Worm (Caenorhabditis elegans) whole organism, L2 larva: Measurements from ENCODE around the gene gtf-2H2C.

Experiments
- C34F6.9 ChIP-seq: fragments of 150-350 bp; optimal IDR thresholded peaks from 2 replicates; lab custom pipeline; 2014; ENCODE audit warnings: missing biosample characterization, missing genetic modification characterization
- F13H6.1 ChIP-seq: sonication (generic microtip); optimal IDR thresholded peaks from 2 replicates; lab custom pipeline; 2016; ENCODE audit warnings: missing genetic modification characterization, missing compliant biosample characterization
- R02D3.7 ChIP-seq: fragments of 150-350 bp; optimal IDR thresholded peaks from 2 replicates; lab custom pipeline; 2014; ENCODE audit warnings: missing biosample characterization, missing genetic modification characterization
- ZK546.5 ChIP-seq: sonication (generic microtip); optimal IDR thresholded peaks from 2 replicates; lab custom pipeline; 2017; ENCODE audit warnings: missing biosample characterization, missing genetic modification characterization
- alr-1 ChIP-seq: fragments of 150-350 bp; optimal IDR thresholded peaks from 2 replicates; lab custom pipeline; 2014; ENCODE audit warnings: missing biosample characterization, missing genetic modification characterization
- aly-2 ChIP-seq: fragments of 150-350 bp; optimal IDR thresholded peaks from 2 replicates; lab custom pipeline; 2014; ENCODE audit warnings: missing biosample characterization, missing genetic modification characterization
- ama-1 ChIP-seq: fragments of 150-350 bp; optimal IDR thresholded peaks from 2 replicates; lab custom pipeline; 2018; ENCODE audit warnings: inconsistent platforms
- blmp-1 ChIP-seq: sonication (generic microtip); optimal IDR thresholded peaks from 2 replicates; lab custom pipeline; 2017; ENCODE audit warnings: missing genetic modification characterization, mild to moderate bottlenecking, missing compliant biosample characterization, antibody characterized with exemption, moderate library complexity; ENCODE audit not compliant: insufficient read depth
- ceh-16 ChIP-seq: fragments of 150-350 bp; optimal IDR thresholded peaks from 2 replicates; lab custom pipeline; 2014; ENCODE audit warnings: missing biosample characterization, missing genetic modification characterization
- ceh-82 ChIP-seq: fragments of 150-350 bp; optimal IDR thresholded peaks from 2 replicates; lab custom pipeline; 2014; ENCODE audit warnings: missing biosample characterization, missing genetic modification characterization
- crh-2 ChIP-seq: sonication (generic microtip); optimal IDR thresholded peaks from 2 replicates; lab custom pipeline; 2017; ENCODE audit warnings: missing biosample characterization, missing genetic modification characterization
- dmd-4 ChIP-seq: sonication (generic microtip); optimal IDR thresholded peaks from 2 replicates; lab custom pipeline; 2017; ENCODE audit warnings: missing biosample characterization, missing genetic modification characterization
- egl-27 ChIP-seq: sonication (generic microtip); optimal IDR thresholded peaks from 3 replicates; lab custom pipeline; 2017; ENCODE audit warnings: missing biosample characterization, missing genetic modification reagents, missing genetic modification characterization
- elt-1 ChIP-seq: fragments of 150-350 bp; optimal IDR thresholded peaks from 2 replicates; lab custom pipeline; 2014; ENCODE audit warnings: missing biosample characterization, missing genetic modification characterization
- elt-3 ChIP-seq: sonication (generic microtip); optimal IDR thresholded peaks from 2 replicates; lab custom pipeline; 2017; ENCODE audit warnings: missing biosample characterization, missing genetic modification characterization
- fos-1 ChIP-seq: fragments of 150-350 bp; optimal IDR thresholded peaks from 2 replicates; lab custom pipeline; 2014; ENCODE audit warnings: missing biosample characterization, missing genetic modification characterization
- gmeb-1 ChIP-seq: fragments of 150-350 bp; optimal IDR thresholded peaks from 2 replicates; lab custom pipeline; 2014; ENCODE audit warnings: missing biosample characterization, missing genetic modification characterization
- lin-11 ChIP-seq: fragments of 150-350 bp; sonication (generic microtip); optimal IDR thresholded peaks from 2 replicates; lab custom pipeline; 2014; ENCODE audit warnings: missing biosample characterization, missing genetic modification characterization, inconsistent platforms, mixed read lengths
- lin-39 ChIP-seq: fragments of 150-350 bp; optimal IDR thresholded peaks from 2 replicates; lab custom pipeline; 2014; ENCODE audit warnings: missing biosample characterization, missing genetic modification reagents, missing genetic modification characterization
- lsy-2 ChIP-seq, 2 experiments: fragments of 150-350 bp in 1 of 2; sonication (generic microtip) in 1 of 2; optimal IDR thresholded peaks; 2 replicates each; lab custom pipeline; 2014 to 2017; ENCODE audit warnings: missing biosample characterization in 2 of 2, missing genetic modification characterization in 2 of 2
- mab-5 ChIP-seq: fragments of 150-350 bp; optimal IDR thresholded peaks from 2 replicates; lab custom pipeline; 2014; ENCODE audit warnings: missing biosample characterization, missing genetic modification characterization
- mbf-1 ChIP-seq: sonication (generic microtip); optimal IDR thresholded peaks from 2 replicates; lab custom pipeline; 2017; ENCODE audit warnings: missing biosample characterization, missing genetic modification characterization
- nhr-12 ChIP-seq: fragments of 150-350 bp; optimal IDR thresholded peaks from 2 replicates; lab custom pipeline; 2014; ENCODE audit warnings: missing biosample characterization, missing genetic modification characterization
- nhr-129 ChIP-seq: fragments of 150-350 bp; optimal IDR thresholded peaks from 2 replicates; lab custom pipeline; 2014; ENCODE audit warnings: missing biosample characterization, missing genetic modification characterization
- nhr-21 ChIP-seq: fragments of 150-350 bp; optimal IDR thresholded peaks from 2 replicates; lab custom pipeline; 2014; ENCODE audit warnings: missing biosample characterization, missing genetic modification characterization
- nhr-23 ChIP-seq: fragments of 150-350 bp; optimal IDR thresholded peaks from 2 replicates; lab custom pipeline; 2014; ENCODE audit warnings: missing biosample characterization, missing genetic modification reagents, missing genetic modification characterization
- nhr-237 ChIP-seq: fragments of 150-350 bp; optimal IDR thresholded peaks from 2 replicates; lab custom pipeline; 2014; ENCODE audit warnings: missing biosample characterization, missing genetic modification characterization
- nhr-25 ChIP-seq: fragments of 150-350 bp; sonication (generic microtip); optimal IDR thresholded peaks from 3 replicates; lab custom pipeline; 2014; ENCODE audit warnings: missing biosample characterization, missing genetic modification characterization
- nhr-77 ChIP-seq: fragments of 150-350 bp; optimal IDR thresholded peaks from 2 replicates; lab custom pipeline; 2014; ENCODE audit warnings: missing biosample characterization, missing genetic modification characterization
- peb-1 ChIP-seq: fragments of 150-350 bp; optimal IDR thresholded peaks from 2 replicates; lab custom pipeline; 2014; ENCODE audit warnings: missing biosample characterization, missing genetic modification characterization
- sem-4 ChIP-seq: fragments of 150-350 bp; optimal IDR thresholded peaks from 2 replicates; lab custom pipeline; 2014; ENCODE audit warnings: missing biosample characterization, missing genetic modification reagents, missing genetic modification characterization
- skn-1 ChIP-seq: sonication (generic microtip); optimal IDR thresholded peaks from 2 replicates; lab custom pipeline; 2017; ENCODE audit warnings: missing biosample characterization, missing genetic modification characterization
- sma-3 ChIP-seq: sonication (generic microtip); optimal IDR thresholded peaks from 2 replicates; lab custom pipeline; 2016; ENCODE audit warnings: missing genetic modification reagents, missing genetic modification characterization, missing compliant biosample characterization
- sma-9 ChIP-seq, 2 experiments: fragments of 150-350 bp in 1 of 2; sonication (generic microtip) in 1 of 2; optimal IDR thresholded peaks; 2 replicates each; lab custom pipeline; 2014 to 2016; ENCODE audit warnings: missing genetic modification characterization in 2 of 2, mild to moderate bottlenecking in 1 of 2, missing biosample characterization in 1 of 2, missing compliant biosample characterization in 1 of 2, missing genetic modification reagents in 1 of 2, moderate library complexity in 1 of 2
- snpc-4 ChIP-seq: fragments of 150-350 bp; optimal IDR thresholded peaks from 2 replicates; lab custom pipeline; 2014; ENCODE audit warnings: missing biosample characterization, missing genetic modification characterization
- unc-39 ChIP-seq: fragments of 150-350 bp; optimal IDR thresholded peaks from 2 replicates; lab custom pipeline; 2014; ENCODE audit warnings: missing biosample characterization, missing genetic modification characterization
- unc-55 ChIP-seq: fragments of 150-350 bp; sonication (generic microtip); optimal IDR thresholded peaks from 3 replicates; lab custom pipeline; 2014; ENCODE audit warnings: missing biosample characterization, missing genetic modification reagents, missing genetic modification characterization
- unc-62 ChIP-seq: fragments of 150-350 bp; optimal IDR thresholded peaks from 2 replicates; lab custom pipeline; 2014; ENCODE audit warnings: missing biosample characterization, missing genetic modification reagents, missing genetic modification characterization
- zag-1 ChIP-seq: fragments of 150-350 bp; optimal IDR thresholded peaks from 2 replicates; lab custom pipeline; 2014; ENCODE audit warnings: missing biosample characterization, missing genetic modification characterization
- ztf-1 ChIP-seq: fragments of 200-800 bp; sonication (Bioruptor generic); conservative IDR thresholded peaks from 2 replicates; pipeline ENCODE4 v1.3.6; 2022; ENCODE audit warnings: missing genetic modification characterization, missing compliant biosample characterization
- ztf-11 ChIP-seq: sonication (generic microtip); optimal IDR thresholded peaks from 2 replicates; lab custom pipeline; 2017; ENCODE audit warnings: missing biosample characterization, missing genetic modification characterization
- ztf-4 ChIP-seq: fragments of 150-350 bp; optimal IDR thresholded peaks from 2 replicates; lab custom pipeline; 2014; ENCODE audit warnings: missing biosample characterization, missing genetic modification characterization

The gtf-2H2C gene

ce11 chrIII:10096525-10096972, 6.0 kb upstream of the gtf-2H2C start (continued):
- TF ChIP-seq sma-3 (peak; percentile 77), skn-1 (tag; lab: Kevin White, UChicago) (no peak), ZK546.5 (tag; lab: Kevin White, UChicago) (peak; percentile 42), peb-1 (tag; lab: Kevin White, UChicago) (no peak), mbf-1 (tag; lab: Kevin White, UChicago) (no peak), ztf-4 (tag; lab: Kevin White, UChicago) (peak; percentile 86), elt-1 (tag; lab: Kevin White, UChicago) (no peak), blmp-1 (tag; lab: Kevin White, UChicago) (peak; percentile 20), crh-2 (tag; lab: Kevin White, UChicago) (peak; percentile 90), sma-9 (GFP tag; optimal IDR thresholded peaks at IDR 0.05; lab: Kevin White, UChicago) (peak; percentile 94), sma-9 (tag; optimal IDR thresholded peaks at IDR 0.05; lab: Kevin White, UChicago) (no peak), lin-11 (peak; percentile 84), unc-39 (no peak), nhr-12 (tag; lab: Kevin White, UChicago) (no peak), ceh-82 (tag; lab: Kevin White, UChicago) (peak; percentile 45), unc-62 (GFP tag; lab: Kevin White, UChicago) (peak; percentile 80), C34F6.9 (tag; lab: Kevin White, UChicago) (peak; percentile 97), zag-1 (tag; lab: Kevin White, UChicago) (peak; percentile 86), aly-2 (tag; lab: Kevin White, UChicago) (no peak), ceh-16 (tag; lab: Kevin White, UChicago) (no peak), nhr-129 (tag; lab: Kevin White, UChicago) (peak; percentile 91)

- TF ChIP-seq lsy-2 (tag; optimal IDR thresholded peaks at IDR 0.05; lab: Kevin White, UChicago) (peak in 1 of 2 experiments; percentile 66), skn-1 (tag; lab: Kevin White, UChicago) (no peak)
Observed at ce11 chrIII:10095377-10095776, 4.8 kb upstream of the gtf-2H2C start.

ce11 chrIII:10094538-10094937, 4.0 kb upstream of the gtf-2H2C start:
- TF ChIP-seq F13H6.1 (tag; lab: Kevin White, UChicago) = peak; percentile 54
- TF ChIP-seq ceh-16 (tag; lab: Kevin White, UChicago) = peak; percentile 51
- TF ChIP-seq nhr-25 (tag; lab: Kevin White, UChicago) = peak; percentile 43
- no peak for TF ChIP-seq sem-4 (tag; lab: Kevin White, UChicago)
- TF ChIP-seq sma-3 = peak; percentile 20
- TF ChIP-seq alr-1 = no peak
- TF ChIP-seq ztf-4 (tag; lab: Kevin White, UChicago) = no peak
- TF ChIP-seq egl-27 (tag; lab: Kevin White, UChicago) = no peak
- no peak for TF ChIP-seq nhr-237 (tag; lab: Kevin White, UChicago)
- TF ChIP-seq lin-39 (tag; lab: Kevin White, UChicago) = no peak
- TF ChIP-seq R02D3.7 (tag; lab: Kevin White, UChicago) = no peak
- peak; percentile 19 for TF ChIP-seq sma-9 (GFP tag; optimal IDR thresholded peaks at IDR 0.05; lab: Kevin White, UChicago)
- TF ChIP-seq sma-9 (tag; optimal IDR thresholded peaks at IDR 0.05; lab: Kevin White, UChicago) = no peak
- peak; percentile 55 for TF ChIP-seq nhr-21 (tag; lab: Kevin White, UChicago)
- TF ChIP-seq crh-2 (tag; lab: Kevin White, UChicago) = no peak
- TF ChIP-seq nhr-77 (tag; lab: Kevin White, UChicago) = no peak
- no peak for TF ChIP-seq ceh-82 (tag; lab: Kevin White, UChicago)
- peak in 1 of 2 experiments; percentile 47 for TF ChIP-seq lsy-2 (tag; optimal IDR thresholded peaks at IDR 0.05; lab: Kevin White, UChicago)
- TF ChIP-seq, all 48 proteins: peak for 7

ce11 chrIII:10093093-10093492, 2.5 kb upstream of the gtf-2H2C start:
- no peak for TF ChIP-seq ZK546.5 (tag; lab: Kevin White, UChicago)
- no peak for TF ChIP-seq ztf-11
- no peak for TF ChIP-seq mbf-1 (tag; lab: Kevin White, UChicago)
- no peak for TF ChIP-seq fos-1 (tag; lab: Kevin White, UChicago)
- TF ChIP-seq lsy-2 (tag; optimal IDR thresholded peaks at IDR 0.05; lab: Kevin White, UChicago) = peak in 1 of 2 experiments; percentile 48
- TF ChIP-seq gmeb-1 = peak; percentile 81
- no peak for TF ChIP-seq unc-62 (GFP tag; lab: Kevin White, UChicago)
- no peak for TF ChIP-seq C34F6.9 (tag; lab: Kevin White, UChicago)
- TF ChIP-seq F13H6.1 (tag; lab: Kevin White, UChicago) = no peak
- no peak for TF ChIP-seq sma-3
- no peak for TF ChIP-seq nhr-12 (tag; lab: Kevin White, UChicago)
- peak; percentile 57 for TF ChIP-seq unc-55
- no peak for TF ChIP-seq peb-1 (tag; lab: Kevin White, UChicago)
- TF ChIP-seq nhr-23 (tag; lab: Kevin White, UChicago) = no peak
- no peak for TF ChIP-seq dmd-4 (tag; lab: Kevin White, UChicago)
- TF ChIP-seq ceh-16 (tag; lab: Kevin White, UChicago) = no peak
- TF ChIP-seq elt-3 = no peak
- TF ChIP-seq ztf-1 (GFP tag; lab: Robert Waterston, UW) = no peak
- TF ChIP-seq blmp-1 (tag; lab: Kevin White, UChicago) = no peak
- TF ChIP-seq snpc-4 (tag; lab: Kevin White, UChicago) = no peak
- TF ChIP-seq nhr-129 (tag; lab: Kevin White, UChicago) = peak; percentile 21
- TF ChIP-seq alr-1 = no peak
- TF ChIP-seq zag-1 (tag; lab: Kevin White, UChicago) = no peak
- no peak for TF ChIP-seq ama-1 (lab: Kevin White, UChicago)
- no peak for TF ChIP-seq sma-9 (GFP tag; optimal IDR thresholded peaks at IDR 0.05; lab: Kevin White, UChicago)
- no peak for TF ChIP-seq sma-9 (tag; optimal IDR thresholded peaks at IDR 0.05; lab: Kevin White, UChicago)
- no peak for TF ChIP-seq R02D3.7 (tag; lab: Kevin White, UChicago)
- no peak for TF ChIP-seq elt-1 (tag; lab: Kevin White, UChicago)
- no peak for TF ChIP-seq ztf-4 (tag; lab: Kevin White, UChicago)
- TF ChIP-seq aly-2 (tag; lab: Kevin White, UChicago) = no peak
- no peak for TF ChIP-seq nhr-21 (tag; lab: Kevin White, UChicago)
- TF ChIP-seq crh-2 (tag; lab: Kevin White, UChicago) = no peak
- no peak for TF ChIP-seq mab-5 (tag; lab: Kevin White, UChicago)
